Worm (Caenorhabditis elegans) whole organism, mixed stage, embryonic: Measurements from ENCODE around the gene Y116F11B.8.

Source experiments
- ceh-43 ChIP-seq: fragments of 200-800 bp; sonication (Bioruptor generic); optimal IDR thresholded peaks from 2 replicates; lab custom pipeline; 2018; ENCODE audit warnings: mild to moderate bottlenecking, missing genetic modification characterization, moderate library complexity, missing compliant biosample characterization
- hlh-1 ChIP-seq: fragments of 150-350 bp; optimal IDR thresholded peaks from 2 replicates; lab custom pipeline; 2014; ENCODE audit warnings: missing biosample characterization, missing genetic modification reagents, missing genetic modification characterization
- mab-5 ChIP-seq: fragments of 150-350 bp; optimal IDR thresholded peaks from 2 replicates; lab custom pipeline; 2014; ENCODE audit warnings: missing biosample characterization, missing genetic modification characterization
- nhr-28 ChIP-seq: fragments of 150-350 bp; optimal IDR thresholded peaks from 2 replicates; lab custom pipeline; 2014; ENCODE audit warnings: missing biosample characterization, missing genetic modification characterization
- nhr-76 ChIP-seq: sonication (generic microtip); optimal IDR thresholded peaks from 2 replicates; lab custom pipeline; 2017; ENCODE audit warnings: missing biosample characterization, missing genetic modification characterization
- pha-4 ChIP-seq: fragments of 150-350 bp; optimal IDR thresholded peaks from 2 replicates; lab custom pipeline; 2018; ENCODE audit warnings: missing biosample characterization, missing genetic modification reagents, missing genetic modification characterization

ce11 chrV:19853610-19854009 lies 3.8 kb upstream of the Y116F11B.8 start:
- TF ChIP-seq mab-5 (tag; lab: Kevin White, UChicago), result no peak
- TF ChIP-seq pha-4 (tag; lab: Kevin White, UChicago), result no peak
- no peak for TF ChIP-seq nhr-76 (tag; lab: Kevin White, UChicago)
- TF ChIP-seq ceh-43 (GFP tag; lab: Kevin White, UChicago), result no peak
- no peak for TF ChIP-seq hlh-1 (tag; lab: Kevin White, UChicago)
- no peak for TF ChIP-seq nhr-28
